Worm (Caenorhabditis elegans) whole organism, mixed stage, embryonic: ENCODE results near the gene F36F12.7.

Experiments
- M03D4.4 ChIP-seq: sonication (generic microtip); optimal IDR thresholded peaks from 2 replicates; lab custom pipeline; 2017; ENCODE audit warnings: mild to moderate bottlenecking, missing genetic modification characterization, missing compliant biosample characterization
- bed-3 ChIP-seq: fragments of 200-800 bp; sonication (Bioruptor generic); optimal IDR thresholded peaks from 3 replicates; lab custom pipeline; 2018; ENCODE audit warnings: mild to moderate bottlenecking, missing genetic modification characterization, moderate library complexity, missing compliant biosample characterization
- blmp-1 ChIP-seq: fragments of 150-350 bp; optimal IDR thresholded peaks from 2 replicates; lab custom pipeline; 2014; ENCODE audit warnings: missing biosample characterization, missing genetic modification characterization
- ceh-39 ChIP-seq: fragments of 150-350 bp; optimal IDR thresholded peaks from 2 replicates; lab custom pipeline; 2014; ENCODE audit warnings: missing biosample characterization, missing genetic modification characterization
- ceh-43 ChIP-seq: fragments of 200-800 bp; sonication (Bioruptor generic); optimal IDR thresholded peaks from 2 replicates; lab custom pipeline; 2018; ENCODE audit warnings: mild to moderate bottlenecking, missing genetic modification characterization, moderate library complexity, missing compliant biosample characterization
- ceh-83 ChIP-seq: fragments of 200-800 bp; sonication (Bioruptor generic); optimal IDR thresholded peaks from 2 replicates; lab custom pipeline; 2018; ENCODE audit warnings: mild to moderate bottlenecking, missing genetic modification characterization, missing compliant biosample characterization
- ces-1 ChIP-seq: fragments of 150-350 bp; optimal IDR thresholded peaks from 2 replicates; lab custom pipeline; 2014; ENCODE audit warnings: missing biosample characterization, missing genetic modification reagents, missing genetic modification characterization
- cnd-1 ChIP-seq: fragments of 200-800 bp; sonication (Bioruptor generic); optimal IDR thresholded peaks from 2 replicates; lab custom pipeline; 2018; ENCODE audit warnings: mild to moderate bottlenecking, missing genetic modification characterization, missing compliant biosample characterization
- elt-3 ChIP-seq: fragments of 150-350 bp; optimal IDR thresholded peaks from 2 replicates; lab custom pipeline; 2014; ENCODE audit warnings: missing biosample characterization, missing genetic modification characterization
- flh-1 ChIP-seq: fragments of 200-800 bp; sonication (Bioruptor generic); optimal IDR thresholded peaks from 2 replicates; lab custom pipeline; 2018; ENCODE audit warnings: mild to moderate bottlenecking, missing genetic modification characterization, moderate library complexity, missing compliant biosample characterization
- ham-2 ChIP-seq: fragments of 200-800 bp; sonication (Bioruptor generic); optimal IDR thresholded peaks from 2 replicates; lab custom pipeline; 2018; ENCODE audit warnings: mild to moderate bottlenecking, missing genetic modification characterization, missing compliant biosample characterization
- hlh-1 ChIP-seq: fragments of 150-350 bp; optimal IDR thresholded peaks from 2 replicates; lab custom pipeline; 2014; ENCODE audit warnings: missing biosample characterization, missing genetic modification reagents, missing genetic modification characterization
- lin-13 ChIP-seq: fragments of 150-350 bp; optimal IDR thresholded peaks from 2 replicates; lab custom pipeline; 2014; ENCODE audit warnings: missing biosample characterization, missing genetic modification characterization
- lsy-2 ChIP-seq: fragments of 150-350 bp; optimal IDR thresholded peaks from 2 replicates; lab custom pipeline; 2014; ENCODE audit warnings: missing biosample characterization, missing genetic modification characterization
- mab-5 ChIP-seq: fragments of 150-350 bp; optimal IDR thresholded peaks from 2 replicates; lab custom pipeline; 2014; ENCODE audit warnings: missing biosample characterization, missing genetic modification characterization
- mep-1 ChIP-seq: fragments of 150-350 bp; optimal IDR thresholded peaks from 2 replicates; lab custom pipeline; 2017; ENCODE audit warnings: missing biosample characterization, missing genetic modification reagents, missing genetic modification characterization, inconsistent platforms
- mls-2 ChIP-seq: sonication (generic microtip); optimal IDR thresholded peaks from 2 replicates; lab custom pipeline; 2016; ENCODE audit warnings: mild to moderate bottlenecking, missing genetic modification characterization, moderate library complexity, missing compliant biosample characterization
- nhr-2 ChIP-seq: fragments of 150-350 bp; optimal IDR thresholded peaks from 2 replicates; lab custom pipeline; 2014; ENCODE audit warnings: missing biosample characterization, missing genetic modification characterization
- nhr-237 ChIP-seq: fragments of 150-350 bp; optimal IDR thresholded peaks from 2 replicates; lab custom pipeline; 2014; ENCODE audit warnings: missing biosample characterization, missing genetic modification characterization
- nhr-28 ChIP-seq: fragments of 150-350 bp; optimal IDR thresholded peaks from 2 replicates; lab custom pipeline; 2014; ENCODE audit warnings: missing biosample characterization, missing genetic modification characterization
- pha-4 ChIP-seq: fragments of 150-350 bp; optimal IDR thresholded peaks from 2 replicates; lab custom pipeline; 2018; ENCODE audit warnings: missing biosample characterization, missing genetic modification reagents, missing genetic modification characterization
- sem-2 ChIP-seq: fragments of 200-800 bp; sonication (Bioruptor generic); optimal IDR thresholded peaks from 2 replicates; lab custom pipeline; 2018; ENCODE audit warnings: mild to moderate bottlenecking, missing genetic modification characterization, missing compliant biosample characterization
- snpc-4 ChIP-seq: fragments of 150-350 bp; optimal IDR thresholded peaks from 2 replicates; lab custom pipeline; 2014; ENCODE audit warnings: missing biosample characterization, missing genetic modification characterization
- sptf-1 ChIP-seq: sonication (generic microtip); optimal IDR thresholded peaks from 2 replicates; lab custom pipeline; 2017; ENCODE audit warnings: mild to moderate bottlenecking, missing genetic modification characterization, moderate library complexity, missing compliant biosample characterization
- tbx-8 ChIP-seq: fragments of 200-800 bp; sonication (Bioruptor generic); optimal IDR thresholded peaks from 2 replicates; lab custom pipeline; 2018; ENCODE audit warnings: mild to moderate bottlenecking, missing genetic modification characterization, moderate library complexity, missing compliant biosample characterization
- unc-120 ChIP-seq: sonication (generic microtip); optimal IDR thresholded peaks from 2 replicates; lab custom pipeline; 2017; ENCODE audit warnings: missing genetic modification characterization, missing compliant biosample characterization; ENCODE audit not compliant: poor library complexity, severe bottlenecking
- unc-62 ChIP-seq: fragments of 150-350 bp; optimal IDR thresholded peaks from 2 replicates; lab custom pipeline; 2014; ENCODE audit warnings: missing biosample characterization, missing genetic modification reagents, missing genetic modification characterization
- ztf-11 ChIP-seq: fragments of 150-350 bp; optimal IDR thresholded peaks from 2 replicates; lab custom pipeline; 2014; ENCODE audit warnings: missing biosample characterization, missing genetic modification characterization

The F36F12.7 gene

ce11 chrV:2068728-2069443 is 30.3 kb upstream of the F36F12.7 start:
- TF ChIP-seq nhr-2 (tag; lab: Kevin White, UChicago) (no peak), mls-2 (tag; lab: Kevin White, UChicago) (no peak), lsy-2 (no peak), ham-2 (GFP tag; lab: Kevin White, UChicago) (no peak)

- TF ChIP-seq ztf-11 (no peak), hlh-1 (tag; lab: Kevin White, UChicago) (no peak), snpc-4 (tag; lab: Kevin White, UChicago) (no peak), ceh-83 (GFP tag; lab: Kevin White, UChicago) (no peak), bed-3 (GFP tag; lab: Kevin White, UChicago) (no peak), mep-1 (no peak), elt-3 (tag; lab: Kevin White, UChicago) (no peak), mab-5 (tag; lab: Kevin White, UChicago) (no peak), sem-2 (no peak), ces-1 (no peak), tbx-8 (no peak), nhr-28 (tag; lab: Kevin White, UChicago) (no peak), ceh-43 (GFP tag; lab: Kevin White, UChicago) (no peak), nhr-237 (tag; lab: Kevin White, UChicago) (no peak), unc-62 (GFP tag; lab: Kevin White, UChicago) (no peak), lsy-2 (no peak), cnd-1 (tag; lab: Kevin White, UChicago) (no peak), M03D4.4 (tag; lab: Kevin White, UChicago) (no peak), flh-1 (GFP tag; lab: Kevin White, UChicago) (no peak), ceh-39 (tag; lab: Kevin White, UChicago) (no peak)
Observed at ce11 chrV:2072807-2073206, 26.3 kb upstream of the F36F12.7 start, which contains the start of gene Y40B10A.9. Y40B10A.9 (minus strand) TSS chrV:2072907.

- TF ChIP-seq cnd-1 (tag; lab: Kevin White, UChicago) (no peak), ces-1 (no peak), unc-120 (peak; percentile 13), pha-4 (no peak), snpc-4 (tag; lab: Kevin White, UChicago) (no peak), ham-2 (GFP tag; lab: Kevin White, UChicago) (no peak), nhr-237 (tag; lab: Kevin White, UChicago) (no peak), lin-13 (tag; lab: Kevin White, UChicago) (no peak), nhr-2 (tag; lab: Kevin White, UChicago) (no peak), sem-2 (no peak), blmp-1 (tag; lab: Kevin White, UChicago) (no peak), M03D4.4 (tag; lab: Kevin White, UChicago) (no peak), sptf-1 (no peak), bed-3 (GFP tag; lab: Kevin White, UChicago) (no peak), unc-62 (GFP tag; lab: Kevin White, UChicago) (peak; percentile 66)
Observed at ce11 chrV:2076043-2076442, 23.1 kb upstream of the F36F12.7 start.

- TF ChIP-seq lin-13 (tag; lab: Kevin White, UChicago) = no peak
- no peak for TF ChIP-seq tbx-8
Observed at ce11 chrV:2081269-2081668, 17.9 kb upstream of the F36F12.7 start.

- TF ChIP-seq cnd-1 (tag; lab: Kevin White, UChicago) (no peak), pha-4 (no peak), hlh-1 (tag; lab: Kevin White, UChicago) (peak; percentile 64), blmp-1 (tag; lab: Kevin White, UChicago) (no peak), ceh-39 (tag; lab: Kevin White, UChicago) (no peak)
Observed at ce11 chrV:2081894-2082293, 17.2 kb upstream of the F36F12.7 start.

- TF ChIP-seq sptf-1 (no peak), ztf-11 (no peak), nhr-237 (tag; lab: Kevin White, UChicago) (no peak), ceh-39 (tag; lab: Kevin White, UChicago) (no peak)
Observed at ce11 chrV:2083869-2084268, 15.3 kb upstream of the F36F12.7 start.
